Worm (Caenorhabditis elegans) whole organism, early embryonic: Measurements from ENCODE around the gene vha-1.

Experiments
- B0310.2 ChIP-seq: sonication (generic microtip); optimal IDR thresholded peaks from 2 replicates; lab custom pipeline; 2016; ENCODE audit warnings: mild to moderate bottlenecking, missing genetic modification characterization, missing compliant biosample characterization
- F13C5.2 ChIP-seq: sonication (generic microtip); optimal IDR thresholded peaks from 2 replicates; lab custom pipeline; 2017; ENCODE audit warnings: mild to moderate bottlenecking, missing genetic modification characterization, inconsistent platforms, missing compliant biosample characterization
- aly-1 ChIP-seq: sonication (generic microtip); optimal IDR thresholded peaks from 2 replicates; lab custom pipeline; 2016; ENCODE audit warnings: missing genetic modification characterization, missing compliant biosample characterization
- ama-1 ChIP-seq: fragments of 150-350 bp; optimal IDR thresholded peaks from 2 replicates; lab custom pipeline; 2014
- ceh-13 ChIP-seq: fragments of 200-800 bp; sonication (Bioruptor generic); optimal IDR thresholded peaks from 2 replicates; lab custom pipeline; 2018; ENCODE audit warnings: mild to moderate bottlenecking, missing genetic modification characterization, missing compliant biosample characterization
- ceh-36 ChIP-seq: sonication (generic microtip); optimal IDR thresholded peaks from 2 replicates; lab custom pipeline; 2016; ENCODE audit warnings: missing genetic modification characterization, inconsistent platforms, missing compliant biosample characterization
- ets-7 ChIP-seq: sonication (generic microtip); optimal IDR thresholded peaks from 2 replicates; lab custom pipeline; 2016; ENCODE audit warnings: missing genotype, missing genetic modification characterization, missing compliant biosample characterization
- flt-1 ChIP-seq: fragments of 200-800 bp; sonication (Bioruptor generic); IDR thresholded peaks from 2 replicates; pipeline ENCODE4 v1.3.6; 2022; ENCODE audit warnings: missing genetic modification characterization, missing compliant biosample characterization
- hmbx-1 ChIP-seq: sonication (generic microtip); optimal IDR thresholded peaks from 2 replicates; lab custom pipeline; 2016; ENCODE audit warnings: mild to moderate bottlenecking, missing genetic modification characterization, missing compliant biosample characterization
- hmg-4 ChIP-seq: fragments of 200-800 bp; sonication (Bioruptor generic); optimal IDR thresholded peaks from 2 replicates; lab custom pipeline; 2018; ENCODE audit warnings: mild to moderate bottlenecking, missing genetic modification characterization, missing compliant biosample characterization
- hnd-1 ChIP-seq: sonication (generic microtip); optimal IDR thresholded peaks from 2 replicates; lab custom pipeline; 2016; ENCODE audit warnings: missing genetic modification characterization, missing compliant biosample characterization
- pes-1 ChIP-seq: fragments of 200-800 bp; sonication (Bioruptor generic); IDR thresholded peaks from 2 replicates; pipeline ENCODE4 v1.3.6; 2022; ENCODE audit warnings: missing genetic modification reagents, missing genetic modification characterization, missing compliant biosample characterization
- scrt-1 ChIP-seq: fragments of 200-800 bp; sonication (Bioruptor generic); IDR thresholded peaks from 2 replicates; pipeline ENCODE4 v1.3.6; 2022; ENCODE audit warnings: missing genetic modification characterization, missing compliant biosample characterization
- sea-1 ChIP-seq: fragments of 200-800 bp; sonication (Bioruptor generic); conservative IDR thresholded peaks from 2 replicates; pipeline ENCODE4 v1.3.6; 2022; ENCODE audit warnings: missing genetic modification characterization, missing compliant biosample characterization
- tbx-11 ChIP-seq: fragments of 200-800 bp; sonication (Bioruptor generic); IDR thresholded peaks from 2 replicates; pipeline ENCODE4 v1.3.6; 2022; ENCODE audit warnings: missing genetic modification characterization, missing compliant biosample characterization
- tbx-37 ChIP-seq: fragments of 200-800 bp; sonication (Bioruptor generic); conservative IDR thresholded peaks from 2 replicates; pipeline ENCODE4 v1.3.6; 2022; ENCODE audit warnings: missing genetic modification reagents, missing genetic modification characterization, missing compliant biosample characterization
- tra-4 ChIP-seq: sonication (generic microtip); optimal IDR thresholded peaks from 2 replicates; lab custom pipeline; 2017; ENCODE audit warnings: missing genetic modification characterization, missing compliant biosample characterization

The vha-1 gene

DNA sequence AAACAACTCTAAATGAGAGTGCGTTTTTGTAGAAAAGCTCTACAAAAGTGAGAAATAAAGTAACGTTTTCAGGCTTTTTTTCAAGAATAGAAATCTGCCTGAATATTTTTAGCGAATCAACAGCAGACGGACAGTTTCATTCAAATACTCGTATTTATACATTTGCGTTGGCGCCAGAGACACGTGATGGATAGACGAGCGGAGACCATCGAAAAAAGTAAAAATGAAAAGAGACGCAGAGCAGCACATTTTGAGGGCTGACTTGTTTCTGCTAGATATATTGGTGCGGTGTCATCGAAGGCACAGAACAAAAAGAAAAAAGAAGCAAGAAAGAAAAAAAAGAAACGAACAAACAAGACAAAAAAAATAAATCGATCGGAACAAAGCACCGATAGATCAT is 45.0 kb downstream of the vha-1 start:
- TF ChIP-seq tbx-37 (GFP tag; lab: Robert Waterston, UW) (no peak), tbx-11 (GFP tag; lab: Robert Waterston, UW) (no peak), hmbx-1 (tag; lab: Kevin White, UChicago) (no peak), ceh-13 (no peak), ama-1 (lab: Kevin White, UChicago) (no peak), scrt-1 (no peak), hnd-1 (no peak), hmg-4 (GFP tag; lab: Kevin White, UChicago) (no peak), ceh-36 (tag; lab: Kevin White, UChicago) (no peak), B0310.2 (tag; lab: Kevin White, UChicago) (no peak)

DNA sequence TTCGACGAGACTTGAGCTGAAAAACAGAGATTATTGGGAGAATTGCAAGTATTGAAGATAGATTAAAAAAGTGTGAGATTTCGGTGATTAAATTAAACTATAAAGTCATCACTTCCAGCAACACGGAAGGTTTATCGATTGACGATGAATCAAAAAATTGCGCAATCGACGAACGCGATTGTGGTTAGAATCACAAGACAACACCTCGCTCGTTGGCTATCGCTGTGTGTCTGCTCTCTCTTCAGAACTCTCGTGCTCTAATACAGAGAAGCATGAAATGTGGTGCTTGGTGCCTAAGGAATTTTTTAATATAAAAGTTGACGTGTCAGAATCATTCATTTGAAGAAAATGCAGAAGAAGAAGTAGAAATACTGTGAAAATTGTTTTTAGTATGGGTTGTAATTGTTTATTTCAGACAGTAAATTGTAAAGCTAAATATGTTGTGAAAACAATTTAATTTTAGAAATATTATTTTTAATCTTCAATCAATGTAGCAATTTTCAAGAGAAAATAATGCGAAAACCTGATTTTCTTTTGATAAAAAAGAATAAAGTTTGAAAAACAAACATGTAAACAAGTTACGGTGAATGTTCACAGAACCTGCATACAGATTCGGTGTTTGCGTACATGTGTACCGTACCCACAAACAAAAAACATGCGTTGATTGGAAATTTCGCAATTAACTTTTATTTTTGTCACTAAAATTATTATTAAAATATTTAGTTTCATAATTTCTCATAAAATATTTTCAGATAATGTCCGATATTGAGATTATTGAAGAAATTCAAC is 46.3 kb downstream of the vha-1 start, which contains the start of the genes ZK632.10 and ZK632.11:
TSS of gene ZK632.10 (minus strand) at position 560 of the 789 bp plus-strand sequence.
TSS of gene ZK632.11 (plus strand) at position 753 of the 789 bp plus-strand sequence.
- TF ChIP-seq hmbx-1 (tag; lab: Kevin White, UChicago): no peak
- no peak for TF ChIP-seq scrt-1
- TF ChIP-seq hmg-4 (GFP tag; lab: Kevin White, UChicago): no peak
- TF ChIP-seq ceh-36 (tag; lab: Kevin White, UChicago): no peak
- TF ChIP-seq hnd-1: no peak
- no peak for TF ChIP-seq F13C5.2 (tag; lab: Kevin White, UChicago)
- no peak for TF ChIP-seq ets-7 (tag; lab: Kevin White, UChicago)
- no peak for TF ChIP-seq tbx-11 (GFP tag; lab: Robert Waterston, UW)
- TF ChIP-seq flt-1 (GFP tag; lab: Robert Waterston, UW): no peak
- no peak for TF ChIP-seq B0310.2 (tag; lab: Kevin White, UChicago)
- no peak for TF ChIP-seq aly-1 (tag; lab: Kevin White, UChicago)

DNA sequence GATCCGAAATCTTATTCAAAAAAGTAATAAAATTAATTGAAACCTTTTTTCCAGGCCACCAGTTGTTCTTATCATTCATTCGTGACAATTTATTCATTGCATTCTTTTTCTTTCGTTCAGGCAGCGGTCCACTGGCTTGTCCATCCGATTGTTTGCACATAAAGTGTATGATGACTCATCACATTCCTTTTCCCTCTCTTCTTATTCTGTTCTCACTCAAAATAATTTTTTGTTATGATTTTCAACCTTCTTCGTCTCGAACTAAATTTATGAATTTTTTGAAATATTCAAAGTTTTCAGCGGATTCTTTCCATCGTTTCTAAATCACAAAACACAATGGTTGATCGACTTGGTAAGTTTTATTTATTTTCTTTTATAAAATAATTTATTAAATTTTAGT is 49.4 kb downstream of the vha-1 start, which contains the start of gene ZK632.12:
TSS of gene ZK632.12 (plus strand) at position 301 of the 400 bp plus-strand sequence.
- TF ChIP-seq flt-1 (GFP tag; lab: Robert Waterston, UW) (no peak), scrt-1 (no peak), tra-4 (tag; lab: Kevin White, UChicago) (no peak), hnd-1 (no peak), ama-1 (lab: Kevin White, UChicago) (no peak), tbx-11 (GFP tag; lab: Robert Waterston, UW) (no peak), aly-1 (tag; lab: Kevin White, UChicago) (no peak), pes-1 (GFP tag; lab: Robert Waterston, UW) (no peak), F13C5.2 (tag; lab: Kevin White, UChicago) (no peak), ceh-36 (tag; lab: Kevin White, UChicago) (no peak), ets-7 (tag; lab: Kevin White, UChicago) (no peak), ceh-13 (no peak), tbx-37 (GFP tag; lab: Robert Waterston, UW) (no peak), hmg-4 (GFP tag; lab: Kevin White, UChicago) (no peak), sea-1 (GFP tag; lab: Robert Waterston, UW) (no peak)
